Worm (Caenorhabditis elegans) whole organism, L1 larva: ENCODE data around the gene spd-3.

Source experiments
- C34B4.2 ChIP-seq: sonication (generic microtip); optimal IDR thresholded peaks from 2 replicates; lab custom pipeline; 2017; ENCODE audit warnings: mild to moderate bottlenecking, missing genetic modification characterization, missing compliant biosample characterization
- Y116A8C.19 ChIP-seq: sonication (generic microtip); optimal IDR thresholded peaks from 2 replicates; lab custom pipeline; 2016; ENCODE audit warnings: missing compliant biosample characterization, missing genetic modification characterization, borderline replicate concordance
- alr-1 ChIP-seq: fragments of 200-800 bp; sonication (Bioruptor generic); optimal IDR thresholded peaks from 2 replicates; lab custom pipeline; 2018; ENCODE audit warnings: borderline replicate concordance, mild to moderate bottlenecking, missing genetic modification characterization, missing compliant biosample characterization
- aly-2 ChIP-seq: fragments of 150-350 bp; optimal IDR thresholded peaks from 2 replicates; lab custom pipeline; 2014; ENCODE audit warnings: missing biosample characterization, missing genetic modification characterization
- ceh-63 ChIP-seq: fragments of 200-800 bp; sonication (Bioruptor generic); optimal IDR thresholded peaks from 2 replicates; lab custom pipeline; 2018; ENCODE audit warnings: mild to moderate bottlenecking, missing genetic modification characterization, missing compliant biosample characterization
- ces-1 ChIP-seq: fragments of 150-350 bp; optimal IDR thresholded peaks from 2 replicates; lab custom pipeline; 2014; ENCODE audit warnings: missing biosample characterization, missing genetic modification reagents, missing genetic modification characterization
- dpl-1 ChIP-seq, 3 experiments: fragments of 150-350 bp in 2 of 3; sonication (generic microtip) in 1 of 3; optimal IDR thresholded peaks; 2 replicates each; lab custom pipeline; 2014 to 2017; ENCODE audit warnings: missing biosample characterization in 3 of 3, missing genetic modification characterization in 3 of 3, missing genetic modification reagents in 3 of 3
- elt-2 ChIP-seq: sonication (generic microtip); optimal IDR thresholded peaks from 2 replicates; lab custom pipeline; 2016; ENCODE audit warnings: missing genetic modification characterization, mild to moderate bottlenecking, inconsistent platforms, missing compliant biosample characterization, missing genetic modification reagents
- fkh-10 ChIP-seq: sonication (generic microtip); optimal IDR thresholded peaks from 2 replicates; lab custom pipeline; 2017; ENCODE audit warnings: missing biosample characterization, missing genetic modification reagents, missing genetic modification characterization
- fkh-8 ChIP-seq: sonication (generic microtip); optimal IDR thresholded peaks from 2 replicates; lab custom pipeline; 2016; ENCODE audit warnings: mild to moderate bottlenecking, missing genetic modification characterization, missing compliant biosample characterization
- grh-1 ChIP-seq: fragments of 200-800 bp; sonication (Bioruptor generic); IDR thresholded peaks from 2 replicates; pipeline ENCODE4 v1.3.6; 2022; ENCODE audit warnings: missing genetic modification reagents, missing genetic modification characterization, missing compliant biosample characterization
- hlh-17 ChIP-seq: fragments of 200-800 bp; sonication (Bioruptor generic); optimal IDR thresholded peaks from 2 replicates; lab custom pipeline; 2018; ENCODE audit warnings: missing genetic modification characterization, mild to moderate bottlenecking, missing compliant biosample characterization, moderate library complexity, borderline replicate concordance
- hlh-4 ChIP-seq: sonication (generic microtip); optimal IDR thresholded peaks from 2 replicates; lab custom pipeline; 2016; ENCODE audit warnings: mild to moderate bottlenecking, missing genetic modification characterization, missing compliant biosample characterization
- irx-1 ChIP-seq: sonication (generic microtip); optimal IDR thresholded peaks from 2 replicates; lab custom pipeline; 2016; ENCODE audit warnings: missing genetic modification characterization, missing compliant biosample characterization
- jun-1 ChIP-seq: fragments of 150-350 bp; optimal IDR thresholded peaks from 2 replicates; lab custom pipeline; 2014; ENCODE audit warnings: missing biosample characterization, missing genetic modification reagents, missing genetic modification characterization
- lin-13 ChIP-seq: fragments of 150-350 bp; optimal IDR thresholded peaks from 2 replicates; lab custom pipeline; 2014; ENCODE audit warnings: missing biosample characterization, missing genetic modification reagents, missing genetic modification characterization
- lin-35 ChIP-seq, 2 experiments: fragments of 150-350 bp; optimal IDR thresholded peaks; 2 replicates each; lab custom pipeline; 2014; ENCODE audit warnings: missing biosample characterization in 2 of 2, missing genetic modification characterization in 2 of 2, missing genetic modification reagents in 2 of 2
- lsy-2 ChIP-seq, 2 experiments: fragments of 150-350 bp; optimal IDR thresholded peaks; 2 replicates each; lab custom pipeline; 2014; ENCODE audit warnings: missing biosample characterization in 2 of 2, missing genetic modification characterization in 2 of 2
- nhr-19 ChIP-seq: fragments of 200-800 bp; sonication (Bioruptor generic); conservative IDR thresholded peaks from 2 replicates; pipeline ENCODE4 v1.3.6; 2022; ENCODE audit warnings: missing genetic modification characterization, missing compliant biosample characterization
- nhr-20 ChIP-seq: sonication (generic microtip); optimal IDR thresholded peaks from 2 replicates; lab custom pipeline; 2016; ENCODE audit warnings: mild to moderate bottlenecking, missing genetic modification characterization, missing compliant biosample characterization
- nhr-28 ChIP-seq: fragments of 150-350 bp; optimal IDR thresholded peaks from 2 replicates; lab custom pipeline; 2014; ENCODE audit warnings: missing biosample characterization, missing genetic modification characterization
- nhr-47 ChIP-seq: sonication (generic microtip); optimal IDR thresholded peaks from 2 replicates; lab custom pipeline; 2016; ENCODE audit warnings: mild to moderate bottlenecking, missing genetic modification characterization, moderate library complexity, missing compliant biosample characterization
- nhr-71 ChIP-seq: sonication (generic microtip); optimal IDR thresholded peaks from 2 replicates; lab custom pipeline; 2016; ENCODE audit warnings: mild to moderate bottlenecking, missing genetic modification characterization, moderate library complexity, missing compliant biosample characterization
- nhr-84 ChIP-seq: sonication (generic microtip); optimal IDR thresholded peaks from 2 replicates; lab custom pipeline; 2017; ENCODE audit warnings: missing biosample characterization, missing genetic modification characterization
- nhr-85 ChIP-seq: sonication (generic microtip); peaks from one replicate; lab custom pipeline; 2016; ENCODE audit warnings: missing genetic modification characterization, inconsistent platforms, missing compliant biosample characterization
- nhr-90 ChIP-seq: sonication (generic microtip); optimal IDR thresholded peaks from 2 replicates; lab custom pipeline; 2016; ENCODE audit warnings: mild to moderate bottlenecking, missing genetic modification characterization, missing compliant biosample characterization; ENCODE audit not compliant: poor library complexity
- pax-3 ChIP-seq: fragments of 200-800 bp; sonication (Bioruptor generic); optimal IDR thresholded peaks from 2 replicates; lab custom pipeline; 2018; ENCODE audit warnings: mild to moderate bottlenecking, missing genetic modification characterization, moderate library complexity, missing compliant biosample characterization
- pqm-1 ChIP-seq: sonication (generic microtip); optimal IDR thresholded peaks from 3 replicates; lab custom pipeline; 2017; ENCODE audit warnings: missing biosample characterization, missing genetic modification characterization
- snpc-4 ChIP-seq: fragments of 150-350 bp; optimal IDR thresholded peaks from 2 replicates; lab custom pipeline; 2014; ENCODE audit warnings: missing biosample characterization, missing genetic modification characterization
- snu-23 ChIP-seq: sonication (generic microtip); optimal IDR thresholded peaks from 2 replicates; lab custom pipeline; 2016; ENCODE audit warnings: missing genetic modification characterization, missing compliant biosample characterization
- sup-37 ChIP-seq: fragments of 200-800 bp; sonication (Bioruptor generic); optimal IDR thresholded peaks from 2 replicates; lab custom pipeline; 2018; ENCODE audit warnings: mild to moderate bottlenecking, missing genetic modification characterization, missing compliant biosample characterization
- unc-130 ChIP-seq: fragments of 150-350 bp; optimal IDR thresholded peaks from 2 replicates; lab custom pipeline; 2017; ENCODE audit warnings: missing biosample characterization, missing genetic modification characterization, inconsistent platforms
- unc-62 ChIP-seq: fragments of 150-350 bp; optimal IDR thresholded peaks from 2 replicates; lab custom pipeline; 2014; ENCODE audit warnings: missing biosample characterization, missing genetic modification reagents, missing genetic modification characterization
- unc-98 ChIP-seq: fragments of 200-800 bp; sonication (Bioruptor generic); IDR thresholded peaks from 2 replicates; pipeline ENCODE4 v1.3.6; 2022; ENCODE audit warnings: missing genetic modification characterization, missing compliant biosample characterization
- ztf-11 ChIP-seq, 2 experiments: sonication (generic microtip); optimal IDR thresholded peaks; 2 replicates each; lab custom pipeline; 2016 to 2017; ENCODE audit warnings: missing genetic modification characterization in 2 of 2, missing biosample characterization in 1 of 2, missing compliant biosample characterization in 1 of 2
- ztf-4 ChIP-seq: fragments of 150-350 bp; optimal IDR thresholded peaks from 2 replicates; lab custom pipeline; 2014; ENCODE audit warnings: missing biosample characterization, missing genetic modification characterization

spd-3 gene

ce11 chrIV:6790438-6791124, 28.1 kb downstream of the spd-3 start, which contains the start of the genes C17H12.2 and vha-8 (continued):
- TF ChIP-seq ztf-4 (tag; lab: Kevin White, UChicago) = peak; percentile 79
- peak; percentile 94 for TF ChIP-seq nhr-47
- peak; percentile 90 for TF ChIP-seq nhr-19 (GFP tag; lab: Robert Waterston, UW)
- no peak for TF ChIP-seq unc-62 (GFP tag; lab: Kevin White, UChicago)
- TF ChIP-seq fkh-8 (tag; lab: Kevin White, UChicago) = peak; percentile 88
- no peak for TF ChIP-seq C34B4.2 (tag; lab: Kevin White, UChicago)
- TF ChIP-seq ceh-63 = no peak
- peak in 1 of 2 experiments; percentile 55 for TF ChIP-seq ztf-11 (tag; optimal IDR thresholded peaks at IDR 0.05; lab: Kevin White, UChicago)
- peak; percentile 76 for TF ChIP-seq irx-1 (tag; lab: Kevin White, UChicago)
- peak; percentile 90 for TF ChIP-seq jun-1
- peak; percentile 83 to 88 (median 86) for TF ChIP-seq dpl-1 (GFP tag; optimal IDR thresholded peaks at IDR 0.05; lab: Kevin White, UChicago)
- peak; percentile 97 for TF ChIP-seq unc-130 (tag; lab: Kevin White, UChicago)
- TF ChIP-seq Y116A8C.19 (tag; lab: Kevin White, UChicago) = no peak
- no peak for TF ChIP-seq alr-1 (tag; lab: Kevin White, UChicago)

- TF ChIP-seq snpc-4 (peak; percentile 49), nhr-20 (peak; percentile 32), nhr-90 (peak; percentile 43), elt-2 (tag; lab: Kevin White, UChicago) (peak; percentile 2), C34B4.2 (tag; lab: Kevin White, UChicago) (no peak), hlh-17 (GFP tag; lab: Kevin White, UChicago) (no peak), aly-2 (tag; lab: Kevin White, UChicago) (peak; percentile 74), nhr-19 (GFP tag; lab: Robert Waterston, UW) (peak; percentile 41), lin-35 (GFP tag; optimal IDR thresholded peaks at IDR 0.05; lab: Kevin White, UChicago) (peak in 1 of 2 experiments; percentile 21), grh-1 (no peak), snu-23 (GFP tag; lab: Kevin White, UChicago) (peak; percentile 35), lsy-2 (tag; optimal IDR thresholded peaks at IDR 0.05; lab: Kevin White, UChicago) (no peak), nhr-71 (tag; lab: Kevin White, UChicago) (peak; percentile 47)
- TF ChIP-seq, all 84 proteins: peak for 9
Measured at ce11 chrIV:6792380-6793309, 30.1 kb downstream of the spd-3 start.

ce11 chrIV:6793310-6793966, 30.9 kb downstream of the spd-3 start:
- TF ChIP-seq hlh-4 (tag; lab: Kevin White, UChicago) = no peak

ce11 chrIV:6795529-6795928, 33.0 kb downstream of the spd-3 start, which contains the start of the genes C17H12.3 and C17H12.12:
C17H12.3 (minus strand) TSS chrIV:6795629.
C17H12.12 (plus strand) TSS chrIV:6795924.
- TF ChIP-seq pqm-1 (tag; lab: Kevin White, UChicago) = no peak
- no peak for TF ChIP-seq nhr-84 (tag; lab: Kevin White, UChicago)
- TF ChIP-seq Y116A8C.19 (tag; lab: Kevin White, UChicago) = no peak
- no peak for TF ChIP-seq lin-13 (GFP tag; lab: Kevin White, UChicago)
- TF ChIP-seq sup-37 = no peak
- no peak for TF ChIP-seq unc-98 (GFP tag; lab: Robert Waterston, UW)
- TF ChIP-seq nhr-20 = no peak
- TF ChIP-seq fkh-10 (GFP tag; lab: Kevin White, UChicago) = no peak
- TF ChIP-seq nhr-85 (tag; lab: Kevin White, UChicago) = no peak
- no peak for TF ChIP-seq pax-3 (tag; lab: Kevin White, UChicago)
- TF ChIP-seq nhr-28 (tag; lab: Kevin White, UChicago) = no peak
- TF ChIP-seq ceh-63 = no peak
- TF ChIP-seq ces-1 (GFP tag; lab: Kevin White, UChicago) = no peak
